Fruit fly (Drosophila melanogaster) whole organism, embryonic: ENCODE results near the gene CG14252.
A peak's percentile ranks its signal among the peaks of the same experiment; 100 is the strongest.

Experiments used
- Abd-B ChIP-seq: fragments of 200-800 bp; sonication (Bioruptor generic); optimal IDR thresholded peaks from 2 replicates; lab custom pipeline; 2018; ENCODE audit warnings: missing biosample characterization, mild to moderate bottlenecking, missing genetic modification characterization, moderate library complexity
- Atf3 ChIP-seq: fragments of 200-800 bp; sonication (Bioruptor generic); optimal IDR thresholded peaks from 3 replicates; lab custom pipeline; 2016; ENCODE audit warnings: missing biosample characterization, missing genetic modification characterization
- BtbVII ChIP-seq: fragments of 200-800 bp; sonication (Bioruptor generic); optimal IDR thresholded peaks from 3 replicates; lab custom pipeline; 2017; ENCODE audit warnings: missing biosample characterization, mild to moderate bottlenecking, missing genetic modification characterization
- CG10147 ChIP-seq: fragments of 200-800 bp; sonication (Bioruptor generic); optimal IDR thresholded peaks from 2 replicates; lab custom pipeline; 2019; ENCODE audit warnings: missing biosample characterization, mild to moderate bottlenecking, missing genetic modification characterization, moderate library complexity
- CG10267 ChIP-seq: fragments of 200-800 bp; sonication (Bioruptor generic); optimal IDR thresholded peaks from 2 replicates; lab custom pipeline; 2018; ENCODE audit warnings: missing biosample characterization, mild to moderate bottlenecking, missing genetic modification characterization, moderate library complexity
- CG10543 ChIP-seq: fragments of 200-800 bp; sonication (Bioruptor generic); optimal IDR thresholded peaks from 3 replicates; lab custom pipeline; 2017; ENCODE audit warnings: missing biosample characterization, mild to moderate bottlenecking, missing genetic modification characterization, moderate library complexity
- CG1233 ChIP-seq: fragments of 200-800 bp; sonication (Bioruptor generic); optimal IDR thresholded peaks from 4 replicates; lab custom pipeline; 2018; ENCODE audit warnings: missing biosample characterization, mild to moderate bottlenecking, missing genetic modification characterization
- CG12769 ChIP-seq: fragments of 200-800 bp; sonication (Bioruptor generic); optimal IDR thresholded peaks from 2 replicates; lab custom pipeline; 2019; ENCODE audit warnings: missing biosample characterization, mild to moderate bottlenecking, missing genetic modification characterization, moderate library complexity
- CG15269 ChIP-seq: fragments of 200-800 bp; sonication (Bioruptor generic); optimal IDR thresholded peaks from 2 replicates; lab custom pipeline; 2018; ENCODE audit warnings: missing biosample characterization, mild to moderate bottlenecking, missing genetic modification characterization, moderate library complexity
- CG17359 ChIP-seq: fragments of 200-800 bp; sonication (Bioruptor generic); optimal IDR thresholded peaks from 3 replicates; lab custom pipeline; 2018; ENCODE audit warnings: missing biosample characterization, mild to moderate bottlenecking, missing genetic modification characterization, moderate library complexity
- CG18599 ChIP-seq: fragments of 200-800 bp; sonication (Bioruptor generic); optimal IDR thresholded peaks from 3 replicates; lab custom pipeline; 2017; ENCODE audit warnings: missing biosample characterization, missing genetic modification characterization, mild to moderate bottlenecking, moderate library complexity, missing genetic modification reagents
- CG2678 ChIP-seq: fragments of 200-800 bp; sonication (Bioruptor generic); optimal IDR thresholded peaks from 3 replicates; lab custom pipeline; 2019; ENCODE audit warnings: missing biosample characterization, mild to moderate bottlenecking, missing genetic modification characterization, moderate library complexity
- CG32772 ChIP-seq: fragments of 200-800 bp; sonication (Bioruptor generic); IDR thresholded peaks from 2 replicates; pipeline ENCODE4 v1.3.6; 2022; ENCODE audit warnings: missing biosample characterization, missing genetic modification characterization
- CG3281 ChIP-seq: fragments of 200-800 bp; sonication (Bioruptor generic); optimal IDR thresholded peaks from 3 replicates; lab custom pipeline; 2017; ENCODE audit warnings: missing biosample characterization, mild to moderate bottlenecking, missing genetic modification characterization
- CG6854 ChIP-seq: fragments of 200-800 bp; sonication (Bioruptor generic); optimal IDR thresholded peaks from 3 replicates; lab custom pipeline; 2017; ENCODE audit warnings: missing biosample characterization, mild to moderate bottlenecking, missing genetic modification characterization
- CG8478 ChIP-seq: fragments of >200 bp; optimal IDR thresholded peaks from 2 replicates; lab custom pipeline; 2018
- Dip3 ChIP-seq: fragments of 200-800 bp; sonication (Bioruptor generic); optimal IDR thresholded peaks from 3 replicates; lab custom pipeline; 2016; ENCODE audit warnings: missing biosample characterization, missing genetic modification characterization
- HLH3B ChIP-seq: fragments of 200-800 bp; sonication (Bioruptor generic); IDR thresholded peaks from 2 replicates; pipeline ENCODE4 v1.3.6; 2022; ENCODE audit warnings: missing biosample characterization, missing genetic modification characterization
- Hey ChIP-seq: fragments of 200-800 bp; sonication (Bioruptor generic); optimal IDR thresholded peaks from 3 replicates; lab custom pipeline; 2018; ENCODE audit warnings: missing biosample characterization, mild to moderate bottlenecking, missing genetic modification characterization
- Hmr ChIP-seq: fragments of 200-800 bp; sonication (Bioruptor generic); optimal IDR thresholded peaks from 3 replicates; lab custom pipeline; 2017; ENCODE audit warnings: mild to moderate bottlenecking, missing biosample characterization, missing genetic modification reagents, missing genetic modification characterization
- Med ChIP-seq: fragments of 200-800 bp; sonication (Bioruptor generic); peaks from one replicate; lab custom pipeline; 2016; ENCODE audit warnings: missing biosample characterization, missing genetic modification characterization, mild to moderate bottlenecking, inconsistent platforms, moderate library complexity
- Meics ChIP-seq: fragments of 200-800 bp; sonication (Bioruptor generic); optimal IDR thresholded peaks from 2 replicates; lab custom pipeline; 2017; ENCODE audit warnings: missing biosample characterization, mild to moderate bottlenecking, missing genetic modification characterization
- Nf-YA ChIP-seq: fragments of 200-800 bp; sonication (Bioruptor generic); IDR thresholded peaks from 2 replicates; pipeline ENCODE4 v1.3.6; 2022; ENCODE audit warnings: missing biosample characterization, missing genetic modification characterization
- Oli ChIP-seq: fragments of 200-800 bp; sonication (Bioruptor generic); optimal IDR thresholded peaks from 2 replicates; lab custom pipeline; 2018; ENCODE audit warnings: missing biosample characterization, mild to moderate bottlenecking, missing genetic modification characterization, moderate library complexity
- Sox102F ChIP-seq: fragments of 200-800 bp; sonication (Bioruptor generic); optimal IDR thresholded peaks from 2 replicates; lab custom pipeline; 2018; ENCODE audit warnings: missing biosample characterization, mild to moderate bottlenecking, missing genetic modification characterization, moderate library complexity
- abd-A ChIP-seq: fragments of 200-800 bp; sonication (Bioruptor generic); optimal IDR thresholded peaks from 3 replicates; lab custom pipeline; 2019; ENCODE audit warnings: missing biosample characterization, mild to moderate bottlenecking, missing genetic modification characterization, moderate library complexity
- crol ChIP-seq: fragments of 200-800 bp; sonication (Bioruptor generic); IDR thresholded peaks from 2 replicates; pipeline ENCODE4 v1.3.6; 2022; ENCODE audit warnings: missing biosample characterization, missing genetic modification characterization
- cwo ChIP-seq: fragments of 200-800 bp; sonication (Bioruptor generic); optimal IDR thresholded peaks from 3 replicates; lab custom pipeline; 2017; ENCODE audit warnings: missing biosample characterization, missing genetic modification characterization, mild to moderate bottlenecking, moderate library complexity, missing genetic modification reagents
- exex ChIP-seq: fragments of 200-800 bp; sonication (Bioruptor generic); optimal IDR thresholded peaks from 4 replicates; lab custom pipeline; 2018; ENCODE audit warnings: missing biosample characterization, mild to moderate bottlenecking, missing genetic modification characterization, moderate library complexity
- gro ChIP-seq: fragments of 200-800 bp; sonication (Bioruptor generic); optimal IDR thresholded peaks from 2 replicates; lab custom pipeline; 2016; ENCODE audit warnings: missing biosample characterization, missing genetic modification characterization
- gsb-n ChIP-seq: fragments of 200-800 bp; sonication (Bioruptor generic); optimal IDR thresholded peaks from 3 replicates; lab custom pipeline; 2018; ENCODE audit warnings: missing biosample characterization, mild to moderate bottlenecking, missing genetic modification characterization
- kay ChIP-seq: fragments of 200-800 bp; sonication (Bioruptor generic); optimal IDR thresholded peaks from 2 replicates; lab custom pipeline; 2016; ENCODE audit warnings: missing biosample characterization, missing genetic modification characterization
- nom ChIP-seq: fragments of 200-800 bp; sonication (Bioruptor generic); optimal IDR thresholded peaks from 2 replicates; lab custom pipeline; 2017; ENCODE audit warnings: missing biosample characterization, missing genetic modification characterization, mild to moderate bottlenecking, moderate library complexity, missing genetic modification reagents
- oc ChIP-seq: fragments of 200-800 bp; sonication (Bioruptor generic); optimal IDR thresholded peaks from 2 replicates; lab custom pipeline; 2018; ENCODE audit warnings: missing biosample characterization, mild to moderate bottlenecking, missing genetic modification characterization, moderate library complexity
- onecut ChIP-seq: fragments of 200-800 bp; sonication (Bioruptor generic); IDR thresholded peaks from 2 replicates; pipeline ENCODE4 v1.3.6; 2022; ENCODE audit warnings: missing biosample characterization, missing genetic modification characterization
- pb ChIP-seq: fragments of 200-800 bp; sonication (Bioruptor generic); optimal IDR thresholded peaks from 3 replicates; lab custom pipeline; 2016; ENCODE audit warnings: missing biosample characterization, missing genetic modification characterization
- pfk ChIP-seq: fragments of 200-800 bp; sonication (Bioruptor generic); optimal IDR thresholded peaks from 2 replicates; lab custom pipeline; 2018; ENCODE audit warnings: missing biosample characterization, mild to moderate bottlenecking, missing genetic modification characterization, moderate library complexity
- pzg ChIP-seq: fragments of 200-800 bp; sonication (Bioruptor generic); optimal IDR thresholded peaks from 3 replicates; lab custom pipeline; 2018; ENCODE audit warnings: missing biosample characterization, mild to moderate bottlenecking, missing genetic modification characterization, moderate library complexity
- sr ChIP-seq: fragments of 200-800 bp; sonication (Bioruptor generic); IDR thresholded peaks from 3 replicates; pipeline ENCODE4 v1.3.6; 2022; ENCODE audit warnings: missing biosample characterization, missing genetic modification characterization
- sug ChIP-seq: fragments of 200-800 bp; optimal IDR thresholded peaks from 2 replicates; lab custom pipeline; 2019; ENCODE audit warnings: missing biosample characterization, mild to moderate bottlenecking, missing genetic modification characterization, moderate library complexity
- trh ChIP-seq: fragments of 200-800 bp; sonication (Bioruptor generic); optimal IDR thresholded peaks from 2 replicates; lab custom pipeline; 2016; ENCODE audit warnings: missing biosample characterization, missing genetic modification characterization
- unc-4 ChIP-seq: fragments of 200-800 bp; sonication (Bioruptor generic); IDR thresholded peaks from 2 replicates; pipeline ENCODE4 v1.3.6; 2022; ENCODE audit warnings: missing biosample characterization, missing genetic modification characterization; ENCODE audit not compliant: partially characterized antibody
- vnd ChIP-seq: fragments of 200-800 bp; sonication (Bioruptor generic); IDR thresholded peaks from 3 replicates; pipeline ENCODE4 v1.3.6; 2022; ENCODE audit warnings: missing biosample characterization, missing genetic modification characterization; ENCODE audit not compliant: partially characterized antibody
- vvl ChIP-seq: fragments of 200-800 bp; sonication (Bioruptor generic); IDR thresholded peaks from 2 replicates; pipeline ENCODE4 v1.3.6; 2022; ENCODE audit warnings: missing biosample characterization, missing genetic modification characterization
- zen ChIP-seq: fragments of 200-800 bp; sonication (Bioruptor generic); optimal IDR thresholded peaks from 3 replicates; lab custom pipeline; 2018; ENCODE audit warnings: missing biosample characterization, mild to moderate bottlenecking, missing genetic modification characterization, moderate library complexity

The CG14252 gene

dm6 chr3R:26934523-26934922 lies 10.8 kb upstream of the CG14252 start (continued):
- peak; percentile 34 for TF ChIP-seq CG10543 (GFP tag; lab: Kevin White, UChicago)
- TF ChIP-seq exex (tag; lab: Kevin White, UChicago), result peak; percentile 25
- no peak for TF ChIP-seq Dip3 (GFP tag; lab: Kevin White, UChicago)
- peak; percentile 84 for TF ChIP-seq abd-A
- TF ChIP-seq Meics (GFP tag; lab: Kevin White, UChicago), result peak; percentile 26
- peak; percentile 69 for TF ChIP-seq Med (GFP tag; lab: Kevin White, UChicago)
- no peak for TF ChIP-seq vnd (GFP tag; lab: Robert Waterston, UW)
- TF ChIP-seq CG1233 (GFP tag; lab: Kevin White, UChicago), result peak; percentile 1
- TF ChIP-seq CG2678 (tag; lab: Kevin White, UChicago), result peak; percentile 37
- TF ChIP-seq pfk (GFP tag; lab: Kevin White, UChicago), result no peak
- no peak for TF ChIP-seq trh (GFP tag; lab: Kevin White, UChicago)
- peak; percentile 18 for TF ChIP-seq Hmr (GFP tag; lab: Kevin White, UChicago)
- peak; percentile 48 for TF ChIP-seq Abd-B (GFP tag; lab: Kevin White, UChicago)
- TF ChIP-seq CG15269 (tag; lab: Kevin White, UChicago), result peak; percentile 25
- TF ChIP-seq gro (GFP tag; lab: Kevin White, UChicago), result peak; percentile 3
- TF ChIP-seq CG12769 (tag; lab: Kevin White, UChicago), result peak; percentile 54
- TF ChIP-seq CG3281 (GFP tag; lab: Kevin White, UChicago), result peak; percentile 5
- no peak for TF ChIP-seq Nf-YA (GFP tag; lab: Robert Waterston, UW)
- peak; percentile 15 for TF ChIP-seq CG10147 (GFP tag; lab: Kevin White, UChicago)
- peak; percentile 35 for TF ChIP-seq BtbVII (GFP tag; lab: Kevin White, UChicago)
- peak; percentile 21 for TF ChIP-seq CG18599

- TF ChIP-seq onecut, result peak; percentile 47
- TF ChIP-seq cwo (GFP tag; lab: Kevin White, UChicago), result peak; percentile 10
- TF ChIP-seq CG8478 (lab: Kevin White, UChicago), result no peak
- no peak for TF ChIP-seq pzg (GFP tag; lab: Kevin White, UChicago)
- no peak for TF ChIP-seq zen (tag; lab: Kevin White, UChicago)
- no peak for TF ChIP-seq CG10267 (tag; lab: Kevin White, UChicago)
- peak; percentile 62; the same call in 1 of the 2 replicates for TF ChIP-seq crol (GFP tag; lab: Robert Waterston, UW)
- peak; percentile 80 for TF ChIP-seq Hey (tag; lab: Kevin White, UChicago)
- no peak for TF ChIP-seq unc-4
Observed at dm6 chr3R:26935400-26935799, 9.9 kb upstream of the CG14252 start.

- TF ChIP-seq Sox102F (GFP tag; lab: Kevin White, UChicago), result no peak
- TF ChIP-seq abd-A, result peak; percentile 14
- no peak for TF ChIP-seq sug (tag; lab: Kevin White, UChicago)
- TF ChIP-seq HLH3B (GFP tag; lab: Robert Waterston, UW), result no peak
- TF ChIP-seq CG17359 (tag; lab: Kevin White, UChicago), result no peak
- TF ChIP-seq pzg (GFP tag; lab: Kevin White, UChicago), result no peak
- TF ChIP-seq CG12769 (tag; lab: Kevin White, UChicago), result peak; percentile 22
- peak; percentile 12 for TF ChIP-seq oc (tag; lab: Kevin White, UChicago)
- peak; percentile 52; the same call in 1 of the 3 replicates for TF ChIP-seq sr (GFP tag; lab: Robert Waterston, UW)
- TF ChIP-seq gsb-n (tag; lab: Kevin White, UChicago), result peak; percentile 5
- TF ChIP-seq kay (GFP tag; lab: Kevin White, UChicago), result no peak
- TF ChIP-seq CG32772 (GFP tag; lab: Robert Waterston, UW), result no peak
- no peak for TF ChIP-seq pb (GFP tag; lab: Kevin White, UChicago)
- TF ChIP-seq Atf3, result no peak
- TF ChIP-seq Oli (tag; lab: Kevin White, UChicago), result no peak
- TF ChIP-seq vvl (GFP tag; lab: Robert Waterston, UW), result peak; percentile 54; the same call in 1 of the 2 replicates
- TF ChIP-seq nom, result no peak
- no peak for TF ChIP-seq CG6854 (GFP tag; lab: Kevin White, UChicago)
Observed at dm6 chr3R:26936501-26936900, 8.8 kb upstream of the CG14252 start.
